Fruit fly (Drosophila melanogaster) whole organism, embryonic: Measurements from ENCODE around the gene zf30C.

ENCODE experiments used
- Blimp-1 ChIP-seq: fragments of 200-800 bp; sonication (Bioruptor generic); optimal IDR thresholded peaks from 3 replicates; lab custom pipeline; 2018; ENCODE audit warnings: missing biosample characterization, missing genetic modification characterization, mild to moderate bottlenecking, moderate library complexity, missing genetic modification reagents
- CG10565 ChIP-seq: fragments of 200-800 bp; sonication (Bioruptor generic); optimal IDR thresholded peaks from 3 replicates; lab custom pipeline; 2016; ENCODE audit warnings: missing biosample characterization, mild to moderate bottlenecking, missing genetic modification characterization
- CG10654 ChIP-seq: fragments of 200-800 bp; sonication (Bioruptor generic); optimal IDR thresholded peaks from 2 replicates; lab custom pipeline; 2016; ENCODE audit warnings: missing biosample characterization, missing genetic modification characterization
- CG11504 ChIP-seq: fragments of 200-800 bp; sonication (Bioruptor generic); optimal IDR thresholded peaks from 3 replicates; lab custom pipeline; 2019; ENCODE audit warnings: missing biosample characterization, mild to moderate bottlenecking, missing genetic modification characterization, moderate library complexity
- CG13624 ChIP-seq: fragments of 200-800 bp; sonication (Bioruptor generic); optimal IDR thresholded peaks from 2 replicates; lab custom pipeline; 2016; ENCODE audit warnings: missing biosample characterization, missing genetic modification characterization
- CG13894 ChIP-seq: fragments of 200-800 bp; sonication (Bioruptor generic); optimal IDR thresholded peaks from 3 replicates; lab custom pipeline; 2018; ENCODE audit warnings: missing biosample characterization, mild to moderate bottlenecking, missing genetic modification characterization, moderate library complexity
- CG15479 ChIP-seq: fragments of 200-800 bp; sonication (Bioruptor generic); optimal IDR thresholded peaks from 3 replicates; lab custom pipeline; 2019; ENCODE audit warnings: missing biosample characterization, mild to moderate bottlenecking, missing genetic modification characterization, moderate library complexity
- CG15514 ChIP-seq: fragments of 200-800 bp; sonication (Bioruptor generic); optimal IDR thresholded peaks from 3 replicates; lab custom pipeline; 2017; ENCODE audit warnings: missing biosample characterization, missing genetic modification characterization, mild to moderate bottlenecking, moderate library complexity, missing genetic modification reagents
- CG15601 ChIP-seq: fragments of 200-800 bp; sonication (Bioruptor generic); optimal IDR thresholded peaks from 3 replicates; lab custom pipeline; 2019; ENCODE audit warnings: missing biosample characterization, mild to moderate bottlenecking, missing genetic modification characterization, moderate library complexity
- CG16815 ChIP-seq: fragments of 200-800 bp; sonication (Bioruptor generic); optimal IDR thresholded peaks from 3 replicates; lab custom pipeline; 2017; ENCODE audit warnings: missing biosample characterization, mild to moderate bottlenecking, missing genetic modification characterization
- CG18476 ChIP-seq: fragments of 200-800 bp; sonication (Bioruptor generic); optimal IDR thresholded peaks from 2 replicates; lab custom pipeline; 2016; ENCODE audit warnings: missing biosample characterization, mild to moderate bottlenecking, missing genetic modification characterization
- CG2120 ChIP-seq: fragments of 200-800 bp; sonication (Bioruptor generic); optimal IDR thresholded peaks from 3 replicates; lab custom pipeline; 2016; ENCODE audit warnings: missing biosample characterization, missing genetic modification characterization
- CG2678 ChIP-seq: fragments of 200-800 bp; sonication (Bioruptor generic); optimal IDR thresholded peaks from 3 replicates; lab custom pipeline; 2019; ENCODE audit warnings: missing biosample characterization, mild to moderate bottlenecking, missing genetic modification characterization, moderate library complexity
- CG30403 ChIP-seq: fragments of 200-800 bp; sonication (Bioruptor generic); optimal IDR thresholded peaks from 3 replicates; lab custom pipeline; 2016; ENCODE audit warnings: missing biosample characterization, missing genetic modification characterization
- CG32767 ChIP-seq: fragments of 200-800 bp; sonication (Bioruptor generic); IDR thresholded peaks from 2 replicates; pipeline ENCODE4 v1.3.6; 2022; ENCODE audit warnings: missing biosample characterization, missing genetic modification characterization
- CG32772 ChIP-seq: fragments of 200-800 bp; sonication (Bioruptor generic); IDR thresholded peaks from 2 replicates; pipeline ENCODE4 v1.3.6; 2022; ENCODE audit warnings: missing biosample characterization, missing genetic modification characterization
- CG34224 ChIP-seq: fragments of 200-800 bp; sonication (Bioruptor generic); IDR thresholded peaks from 3 replicates; pipeline ENCODE4 v1.3.6; 2022; ENCODE audit warnings: missing biosample characterization, missing genetic modification characterization; ENCODE audit not compliant: partially characterized antibody
- CG6689 ChIP-seq: fragments of 200-800 bp; sonication (Bioruptor generic); IDR thresholded peaks from 2 replicates; pipeline ENCODE4 v1.3.6; 2022; ENCODE audit warnings: missing biosample characterization, missing genetic modification characterization
- CG7372 ChIP-seq: fragments of 200-800 bp; sonication (Bioruptor generic); IDR thresholded peaks from 2 replicates; pipeline ENCODE4 v1.3.6; 2022; ENCODE audit warnings: missing biosample characterization, missing genetic modification characterization
- CG8359 ChIP-seq: fragments of 200-800 bp; sonication (Bioruptor generic); optimal IDR thresholded peaks from 2 replicates; lab custom pipeline; 2017; ENCODE audit warnings: missing biosample characterization, mild to moderate bottlenecking, missing genetic modification characterization, borderline replicate concordance
- Camta ChIP-seq: fragments of 200-800 bp; sonication (Bioruptor generic); optimal IDR thresholded peaks from 2 replicates; lab custom pipeline; 2016; ENCODE audit warnings: missing biosample characterization, missing genetic modification characterization
- Deaf1 ChIP-seq: fragments of 200-800 bp; optimal IDR thresholded peaks from 3 replicates; lab custom pipeline; 2019; ENCODE audit warnings: missing biosample characterization, mild to moderate bottlenecking, missing genetic modification characterization, moderate library complexity
- Dll ChIP-seq: fragments of 200-800 bp; sonication (Bioruptor generic); IDR thresholded peaks from 4 replicates; pipeline ENCODE4 v1.3.6; 2022; ENCODE audit warnings: missing biosample characterization, missing genetic modification characterization; ENCODE audit not compliant: partially characterized antibody
- Fer2 ChIP-seq: fragments of 200-800 bp; sonication (Bioruptor generic); optimal IDR thresholded peaks from 2 replicates; lab custom pipeline; 2018; ENCODE audit warnings: missing biosample characterization, mild to moderate bottlenecking, missing genetic modification characterization, moderate library complexity
- H2.0 ChIP-seq: fragments of 200-800 bp; sonication (Bioruptor generic); IDR thresholded peaks from 2 replicates; pipeline ENCODE4 v1.3.6; 2022; ENCODE audit warnings: missing biosample characterization, missing genetic modification characterization
- HLH3B ChIP-seq: fragments of 200-800 bp; sonication (Bioruptor generic); IDR thresholded peaks from 2 replicates; pipeline ENCODE4 v1.3.6; 2022; ENCODE audit warnings: missing biosample characterization, missing genetic modification characterization
- HLHmδ ChIP-seq: fragments of 200-800 bp; sonication (Bioruptor generic); optimal IDR thresholded peaks from 2 replicates; lab custom pipeline; 2018; ENCODE audit warnings: missing biosample characterization, mild to moderate bottlenecking, missing genetic modification characterization, moderate library complexity
- NC2α ChIP-seq: fragments of 200-800 bp; sonication (Bioruptor generic); optimal IDR thresholded peaks from 2 replicates; lab custom pipeline; 2016; ENCODE audit warnings: missing biosample characterization, missing genetic modification characterization
- Sin3A ChIP-seq: fragments of >200 bp; optimal IDR thresholded peaks from 2 replicates; lab custom pipeline; 2018
- Vsx1 ChIP-seq: fragments of 200-800 bp; sonication (Bioruptor generic); optimal IDR thresholded peaks from 2 replicates; lab custom pipeline; 2017; ENCODE audit warnings: missing biosample characterization, mild to moderate bottlenecking, missing genetic modification characterization, missing genetic modification reagents
- crc ChIP-seq: fragments of 200-800 bp; sonication (Bioruptor generic); optimal IDR thresholded peaks from 2 replicates; lab custom pipeline; 2016; ENCODE audit warnings: missing biosample characterization, missing genetic modification characterization
- crp ChIP-seq, 2 experiments: fragments of 200-800 bp; sonication (Bioruptor generic); optimal IDR thresholded peaks; 2 replicates in 1 of 2; 3 replicates in 1 of 2; lab custom pipeline; 2017; ENCODE audit warnings: missing biosample characterization in 2 of 2, missing genetic modification characterization in 2 of 2, mild to moderate bottlenecking in 1 of 2, moderate library complexity in 1 of 2
- dati ChIP-seq: fragments of 200-800 bp; sonication (Bioruptor generic); IDR thresholded peaks from 2 replicates; pipeline ENCODE4 v1.3.6; 2022; ENCODE audit warnings: missing biosample characterization, missing genetic modification characterization
- fu2 ChIP-seq: fragments of 200-800 bp; sonication (Bioruptor generic); optimal IDR thresholded peaks from 2 replicates; lab custom pipeline; 2016; ENCODE audit warnings: missing biosample characterization, missing genetic modification characterization
- gem ChIP-seq: fragments of 200-800 bp; sonication (Bioruptor generic); optimal IDR thresholded peaks from 2 replicates; lab custom pipeline; 2019; ENCODE audit warnings: missing biosample characterization, mild to moderate bottlenecking, missing genetic modification characterization, moderate library complexity
- grn ChIP-seq: fragments of 200-800 bp; sonication (Bioruptor generic); optimal IDR thresholded peaks from 3 replicates; lab custom pipeline; 2017; ENCODE audit warnings: missing biosample characterization, missing genetic modification characterization
- lab ChIP-seq: fragments of 200-800 bp; sonication (Bioruptor generic); optimal IDR thresholded peaks from 3 replicates; lab custom pipeline; 2017; ENCODE audit warnings: missing biosample characterization, missing genetic modification characterization, mild to moderate bottlenecking, moderate library complexity, missing genetic modification reagents
- lov ChIP-seq, 2 experiments: fragments of 200-800 bp in 1 of 2; fragments of >200 bp in 1 of 2; sonication (Bioruptor generic) in 1 of 2; IDR thresholded peaks in 1 of 2; optimal IDR thresholded peaks in 1 of 2; 2 replicates in 1 of 2; 3 replicates in 1 of 2; pipeline versions ENCODE4 v1.3.6 to Lab custom; 2017 to 2022; ENCODE audit warnings: missing biosample characterization in 1 of 2, missing genetic modification characterization in 1 of 2
- mld ChIP-seq: fragments of 200-800 bp; sonication (Bioruptor generic); IDR thresholded peaks from 3 replicates; pipeline ENCODE4 v1.3.6; 2022; ENCODE audit warnings: missing biosample characterization, missing genetic modification characterization; ENCODE audit not compliant: partially characterized antibody
- nmo ChIP-seq: fragments of 200-800 bp; sonication (Bioruptor generic); optimal IDR thresholded peaks from 2 replicates; lab custom pipeline; 2018; ENCODE audit warnings: missing biosample characterization, mild to moderate bottlenecking, missing genetic modification characterization, moderate library complexity
- oc ChIP-seq: fragments of 200-800 bp; sonication (Bioruptor generic); optimal IDR thresholded peaks from 2 replicates; lab custom pipeline; 2018; ENCODE audit warnings: missing biosample characterization, mild to moderate bottlenecking, missing genetic modification characterization, moderate library complexity
- peb ChIP-seq: fragments of 200-800 bp; sonication (Bioruptor generic); IDR thresholded peaks from 2 replicates; pipeline ENCODE4 v1.3.6; 2022; ENCODE audit warnings: missing biosample characterization, missing genetic modification characterization
- phol ChIP-seq: fragments of 200-800 bp; sonication (Bioruptor generic); optimal IDR thresholded peaks from 3 replicates; lab custom pipeline; 2018; ENCODE audit warnings: missing biosample characterization, mild to moderate bottlenecking, missing genetic modification characterization, moderate library complexity
- prd ChIP-seq, 3 experiments: fragments of >200 bp in 2 of 3; fragments of 200-800 bp in 1 of 3; sonication (Bioruptor generic) in 1 of 3; optimal IDR thresholded peaks in 2 of 3; IDR thresholded peaks in 1 of 3; 2 replicates in 2 of 3; 3 replicates in 1 of 3; pipeline versions ENCODE4 v1.3.6 to Lab custom; 2017 to 2022; ENCODE audit warnings: missing biosample characterization in 1 of 3, missing genetic modification characterization in 1 of 3
- ranshi ChIP-seq: fragments of 200-800 bp; sonication (Bioruptor generic); IDR thresholded peaks from 2 replicates; pipeline ENCODE4 v1.3.6; 2022; ENCODE audit warnings: missing biosample characterization, missing genetic modification characterization
- row ChIP-seq: fragments of 200-800 bp; sonication (Bioruptor generic); IDR thresholded peaks from 3 replicates; pipeline ENCODE4 v1.3.6; 2022; ENCODE audit warnings: missing biosample characterization, missing genetic modification characterization
- sob ChIP-seq: fragments of 200-800 bp; sonication (Bioruptor generic); IDR thresholded peaks from 2 replicates; pipeline ENCODE4 v1.3.6; 2022; ENCODE audit warnings: missing biosample characterization, missing genetic modification characterization
- ssp ChIP-seq: fragments of 200-800 bp; sonication (Bioruptor generic); IDR thresholded peaks from 2 replicates; pipeline ENCODE4 v1.3.6; 2022; ENCODE audit warnings: missing biosample characterization, missing genetic modification characterization
- tna ChIP-seq: fragments of 200-800 bp; sonication (Bioruptor generic); IDR thresholded peaks from 2 replicates; pipeline ENCODE4 v1.3.6; 2022; ENCODE audit warnings: missing biosample characterization, missing genetic modification characterization; ENCODE audit not compliant: partially characterized antibody
- twi ChIP-seq: fragments of 200-800 bp; optimal IDR thresholded peaks from 2 replicates; lab custom pipeline; 2019; ENCODE audit warnings: missing biosample characterization, mild to moderate bottlenecking, missing genetic modification characterization, moderate library complexity

zf30C gene

dm6 chr2L:9711107-9711585 lies 47.0 kb upstream of the zf30C start, which contains the start of gene CG4364 (continued):
- TF ChIP-seq prd (optimal IDR thresholded peaks at IDR 0.05; lab: Kevin White, UChicago) (no peak), prd (GFP tag; IDR thresholded peaks at IDR 0.05; lab: Robert Waterston, UW) (no peak), CG16815 (no peak), fu2 (GFP tag; lab: Kevin White, UChicago) (no peak), Sin3A (peak; percentile 52), grn (no peak), CG2120 (no peak), CG8359 (GFP tag; lab: Kevin White, UChicago) (no peak), lov (optimal IDR thresholded peaks at IDR 0.05; lab: Kevin White, UChicago) (no peak), lov (GFP tag; IDR thresholded peaks at IDR 0.05; lab: Robert Waterston, UW) (no peak), CG6689 (GFP tag; lab: Robert Waterston, UW) (no peak), Deaf1 (tag; lab: Kevin White, UChicago) (no peak), CG11504 (no peak), CG32767 (GFP tag; lab: Robert Waterston, UW) (no peak), CG7372 (GFP tag; lab: Robert Waterston, UW) (no peak), ssp (GFP tag; lab: Robert Waterston, UW) (no peak), row (no peak), lab (GFP tag; lab: Kevin White, UChicago) (no peak), HLH3B (GFP tag; lab: Robert Waterston, UW) (no peak), CG18476 (GFP tag; lab: Kevin White, UChicago) (no peak), sob (GFP tag; lab: Robert Waterston, UW) (peak; percentile 36; the same call in 1 of the 2 replicates), crp (GFP tag; optimal IDR thresholded peaks at IDR 0.05; lab: Kevin White, UChicago) (peak in 1 of 2 experiments; percentile 27), mld (GFP tag; lab: Robert Waterston, UW) (no peak), CG2678 (no peak), CG15514 (GFP tag; lab: Kevin White, UChicago) (peak; percentile 78), dati (GFP tag; lab: Robert Waterston, UW) (no peak), CG13894 (tag; lab: Kevin White, UChicago) (peak; percentile 65), Dll (GFP tag; lab: Robert Waterston, UW) (peak; percentile 82), CG30403 (GFP tag; lab: Kevin White, UChicago) (no peak), CG15479 (GFP tag; lab: Kevin White, UChicago) (no peak), Camta (GFP tag; lab: Kevin White, UChicago) (no peak), Fer2 (tag; lab: Kevin White, UChicago) (no peak), CG34224 (GFP tag; lab: Robert Waterston, UW) (peak; percentile 13; the same call in 1 of the 3 replicates), ranshi (no peak), twi (tag; lab: Kevin White, UChicago) (no peak), tna (peak; percentile 31; the same call in 1 of the 2 replicates)
- TF ChIP-seq, all 482 proteins: peak for 75

- TF ChIP-seq nmo (GFP tag; lab: Kevin White, UChicago) = no peak
- no peak for TF ChIP-seq gem (tag; lab: Kevin White, UChicago)
- peak; percentile 34 for TF ChIP-seq Vsx1
- TF ChIP-seq CG13894 (tag; lab: Kevin White, UChicago) = peak; percentile 76
- no peak for TF ChIP-seq CG32772 (GFP tag; lab: Robert Waterston, UW)
- TF ChIP-seq phol (tag; lab: Kevin White, UChicago) = no peak
- peak; percentile 67 for TF ChIP-seq oc (tag; lab: Kevin White, UChicago)
- no peak for TF ChIP-seq CG10565 (GFP tag; lab: Kevin White, UChicago)
- no peak for TF ChIP-seq crc (GFP tag; lab: Kevin White, UChicago)
- TF ChIP-seq H2.0 = no peak
- TF ChIP-seq peb (GFP tag; lab: Robert Waterston, UW) = no peak
- peak; percentile 10 for TF ChIP-seq Blimp-1
- TF ChIP-seq CG13624 (GFP tag; lab: Kevin White, UChicago) = no peak
- no peak for TF ChIP-seq CG15601 (tag; lab: Kevin White, UChicago)
- TF ChIP-seq CG10654 (GFP tag; lab: Kevin White, UChicago) = no peak
- no peak for TF ChIP-seq HLHmδ (GFP tag; lab: Kevin White, UChicago)
- TF ChIP-seq NC2α (GFP tag; lab: Kevin White, UChicago) = no peak
These were observed 29.4 kb upstream of the zf30C start for dm6 chr2L:9728791-9729190.
